Worm (Caenorhabditis elegans) whole organism, L3 larva: ENCODE measurements around the gene Y62H9A.11.

ENCODE experiments used
- nhr-23 ChIP-seq: fragments of 150-350 bp; optimal IDR thresholded peaks from 2 replicates; lab custom pipeline; 2014; ENCODE audit warnings: missing biosample characterization, missing genetic modification reagents, missing genetic modification characterization
- nhr-76 ChIP-seq: fragments of 150-350 bp; sonication (generic microtip); optimal IDR thresholded peaks from 5 replicates; lab custom pipeline; 2014; ENCODE audit warnings: missing biosample characterization, missing genetic modification characterization
- sea-2 ChIP-seq: fragments of 150-350 bp; sonication (generic microtip); optimal IDR thresholded peaks from 4 replicates; lab custom pipeline; 2014; ENCODE audit warnings: missing biosample characterization, missing genetic modification reagents, missing genetic modification characterization
- snpc-4 ChIP-seq: fragments of 150-350 bp; optimal IDR thresholded peaks from 2 replicates; lab custom pipeline; 2014; ENCODE audit warnings: missing biosample characterization, missing genetic modification characterization
- unc-39 ChIP-seq: sonication (generic microtip); optimal IDR thresholded peaks from 4 replicates; lab custom pipeline; 2017; ENCODE audit warnings: missing biosample characterization, missing genetic modification characterization
- unc-62 ChIP-seq: fragments of 150-350 bp; sonication (generic microtip); optimal IDR thresholded peaks from 4 replicates; lab custom pipeline; 2014; ENCODE audit warnings: missing biosample characterization, missing genetic modification reagents, missing genetic modification characterization

DNA sequence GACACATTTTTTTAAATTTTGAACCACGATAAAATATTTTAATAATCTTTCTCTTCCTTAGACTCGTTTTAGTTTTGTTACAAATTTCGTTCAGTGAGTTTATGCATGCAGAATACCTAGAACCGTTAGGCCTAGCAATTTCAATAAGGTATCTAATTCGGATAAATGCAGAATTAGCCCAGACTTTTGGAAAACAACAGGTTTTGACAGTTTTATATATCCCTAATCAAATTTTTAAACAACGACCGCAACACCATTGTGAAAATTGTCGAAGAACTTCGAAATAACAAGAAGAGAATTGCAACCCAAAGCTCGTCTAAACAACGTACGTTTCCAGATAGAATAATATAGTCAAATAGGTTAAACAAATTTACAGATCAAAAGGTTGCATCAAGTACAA is 10.8 kb upstream of the Y62H9A.11 start, which contains the start of gene Y62H9A.16:
- TF ChIP-seq unc-39 (tag; lab: Kevin White, UChicago) = no peak
- TF ChIP-seq nhr-23 (tag; lab: Kevin White, UChicago) = no peak
- TF ChIP-seq unc-62 (GFP tag; lab: Kevin White, UChicago) = no peak
- no peak for TF ChIP-seq snpc-4
- no peak for TF ChIP-seq sea-2 (GFP tag; lab: Kevin White, UChicago)
- TF ChIP-seq nhr-76 (tag; lab: Kevin White, UChicago) = no peak
